Worm (Caenorhabditis elegans): ENCODE results near the gene tomm-7.
A peak's percentile ranks its signal among the peaks of the same experiment; 100 is the strongest.

The tomm-7 gene

DNA sequence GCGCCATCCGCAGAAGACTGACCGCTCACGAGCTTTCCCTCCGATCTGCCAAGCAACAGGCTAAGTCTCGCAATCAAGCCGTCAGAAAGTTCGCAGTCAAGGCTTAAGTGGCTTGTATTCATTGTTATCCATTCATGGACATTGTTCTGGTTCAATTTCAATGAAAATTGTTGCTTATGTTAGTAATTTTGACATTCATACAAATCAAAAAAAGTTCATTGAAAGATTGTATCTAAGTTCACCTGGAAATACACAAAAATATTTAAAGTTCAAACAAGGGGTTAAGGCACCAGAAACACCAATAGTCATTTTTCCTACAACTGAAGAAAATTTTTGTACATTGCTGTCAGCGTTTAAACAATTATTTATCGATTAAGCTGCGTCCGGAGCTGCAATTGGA is 3.9 kb upstream of the tomm-7 start (continued):
- TF ChIP-seq die-1 (tag; optimal IDR thresholded peaks at IDR 0.05) (no peak), hlh-26 (GFP tag; conservative IDR thresholded peaks at IDR 0.05) (no peak), F39B2.1 (GFP tag; IDR thresholded peaks at IDR 0.05) (peak; percentile 48; the same call in 1 of the 2 replicates), rpc-1 (optimal IDR thresholded peaks at IDR 0.05) (no peak), rpc-1 (tag; optimal IDR thresholded peaks at IDR 0.05) (no peak), lsl-1 (GFP tag; optimal IDR thresholded peaks at IDR 0.05) (peak; percentile 49), lin-40 (tag; optimal IDR thresholded peaks at IDR 0.05) (no peak), mxl-1 (tag; optimal IDR thresholded peaks at IDR 0.05) (no peak), aptf-3 (GFP tag; IDR thresholded peaks at IDR 0.05) (no peak), dox-1 (GFP tag; IDR thresholded peaks at IDR 0.05) (peak; percentile 48; the same call in 1 of the 2 replicates), ztf-22 (GFP tag; optimal IDR thresholded peaks at IDR 0.05) (no peak), ceh-40 (GFP tag; IDR thresholded peaks at IDR 0.05) (no peak), hrde-1 (tag; optimal IDR thresholded peaks at IDR 0.05; ENCODE audit: borderline replicate concordance) (peak; percentile 76), mcd-1 (GFP tag; IDR thresholded peaks at IDR 0.05) (no peak), ceh-58 (GFP tag; IDR thresholded peaks at IDR 0.05) (no peak), efl-1 (GFP tag; optimal IDR thresholded peaks at IDR 0.05) (peak; percentile 14), tbp1 (GFP tag; optimal IDR thresholded peaks at IDR 0.05) (no peak), hmg-1.2 (GFP tag; IDR thresholded peaks at IDR 0.05) (peak; percentile 20; the same call in 1 of the 2 replicates), nhr-120 (GFP tag; IDR thresholded peaks at IDR 0.05) (no peak), tbx-9 (tag; optimal IDR thresholded peaks at IDR 0.05; ENCODE audit: borderline replicate concordance) (no peak), K11D2.4 (GFP tag; IDR thresholded peaks at IDR 0.05) (no peak), snpc-3.4 (tag; optimal IDR thresholded peaks at IDR 0.05) (peak; percentile 79), lin-54 (GFP tag; optimal IDR thresholded peaks at IDR 0.05) (peak; percentile 68), lsy-27 (tag; optimal IDR thresholded peaks at IDR 0.05; ENCODE audit: borderline replicate concordance, insufficient read depth) (no peak), lin-26 (GFP tag; IDR thresholded peaks at IDR 0.05) (peak; percentile 77), D2030.7 (GFP tag; IDR thresholded peaks at IDR 0.05) (no peak; the same call in 1 of the 2 replicates), attf-3 (GFP tag; conservative IDR thresholded peaks at IDR 0.05) (no peak), F52B5.7 (tag; optimal IDR thresholded peaks at IDR 0.05) (no peak), unc-62 (GFP tag; optimal IDR thresholded peaks at IDR 0.05) (no peak), egl-44 (GFP tag; IDR thresholded peaks at IDR 0.05) (no peak), madf-10 (tag; optimal IDR thresholded peaks at IDR 0.05) (no peak), madf-3 (GFP tag; IDR thresholded peaks at IDR 0.05) (peak; percentile 74), T07F8.4 (tag; optimal IDR thresholded peaks at IDR 0.05) (no peak), ZK185.1 (tag; optimal IDR thresholded peaks at IDR 0.05; ENCODE audit: poor library complexity, severe bottlenecking) (no peak), repo-1 (tag; optimal IDR thresholded peaks at IDR 0.05) (no peak), ztf-6 (GFP tag; IDR thresholded peaks at IDR 0.05) (no peak), lag-1 (GFP tag; IDR thresholded peaks at IDR 0.05) (no peak), egrh-3 (GFP tag; IDR thresholded peaks at IDR 0.05) (no peak), Y79H2A.3 (GFP tag; conservative IDR thresholded peaks at IDR 0.05) (no peak), ceh-79 (tag; optimal IDR thresholded peaks at IDR 0.05) (no peak), zfh-2 (GFP tag; conservative IDR thresholded peaks at IDR 0.05) (no peak), let-526 (GFP tag; IDR thresholded peaks at IDR 0.05) (no peak), ceh-91 (GFP tag; IDR thresholded peaks at IDR 0.05) (no peak), zim-3 (tag; optimal IDR thresholded peaks at IDR 0.05) (no peak), hmg-20 (GFP tag; IDR thresholded peaks at IDR 0.05) (no peak), F33H1.4 (GFP tag; IDR thresholded peaks at IDR 0.05) (0 out of 2 replicates have a peak, but pooled peaks have one; percentile 24), B0261.1 (tag; optimal IDR thresholded peaks at IDR 0.05) (no peak), snpc-1.3 (tag; optimal IDR thresholded peaks at IDR 0.05; ENCODE audit: insufficient read depth) (peak; percentile 11), nfya-2 (GFP tag; IDR thresholded peaks at IDR 0.05) (no peak)
